Worm (Caenorhabditis elegans) whole organism, L1 larva: Measurements from ENCODE around the gene lgc-25.

Experiments used
- aly-2 ChIP-seq: fragments of 150-350 bp; optimal IDR thresholded peaks from 2 replicates; lab custom pipeline; 2014; ENCODE audit warnings: missing biosample characterization, missing genetic modification characterization
- ama-1 ChIP-seq: fragments of 150-350 bp; optimal IDR thresholded peaks from 2 replicates; lab custom pipeline; 2014
- nhr-237 ChIP-seq: fragments of 150-350 bp; optimal IDR thresholded peaks from 2 replicates; lab custom pipeline; 2014; ENCODE audit warnings: missing biosample characterization, missing genetic modification characterization
- pag-3 ChIP-seq: sonication (generic microtip); optimal IDR thresholded peaks from 2 replicates; lab custom pipeline; 2017; ENCODE audit warnings: missing genetic modification characterization, mild to moderate bottlenecking, missing compliant biosample characterization, antibody characterized with exemption, borderline replicate concordance; ENCODE audit not compliant: insufficient read depth
- snpc-4 ChIP-seq: fragments of 150-350 bp; optimal IDR thresholded peaks from 2 replicates; lab custom pipeline; 2014; ENCODE audit warnings: missing biosample characterization, missing genetic modification characterization
- unc-62 ChIP-seq: fragments of 150-350 bp; optimal IDR thresholded peaks from 2 replicates; lab custom pipeline; 2014; ENCODE audit warnings: missing biosample characterization, missing genetic modification reagents, missing genetic modification characterization

ce11 chrX:14131476-14131875 lies 30.1 kb downstream of the lgc-25 start:
- TF ChIP-seq nhr-237 (tag; lab: Kevin White, UChicago) (no peak), snpc-4 (no peak), unc-62 (GFP tag; lab: Kevin White, UChicago) (no peak), ama-1 (lab: Kevin White, UChicago) (no peak), aly-2 (tag; lab: Kevin White, UChicago) (no peak), pag-3 (no peak)
